Fruit fly (Drosophila melanogaster): ENCODE measurements around the gene baz.

Gene baz

dm6 chrX:17232642-17233041, 72.8 kb downstream of the baz start, which contains the start of gene f:
Gene f, plus strand, starts transcription at chrX:17232942.
- TF ChIP-seq Trl (optimal IDR thresholded peaks at IDR 0.05), result peak in 1 of 2 experiments; percentile 28
- no peak for TF ChIP-seq Trl (GFP tag; optimal IDR thresholded peaks at IDR 0.05)
- no peak for TF ChIP-seq Dfd (GFP tag; optimal IDR thresholded peaks at IDR 0.05)

dm6 chrX:17236468-17236867, 76.7 kb downstream of the baz start:
- TF ChIP-seq inv (GFP tag; IDR thresholded peaks at IDR 0.05; ENCODE audit: partially characterized antibody) (no peak), z (GFP tag; IDR thresholded peaks at IDR 0.05) (no peak), CG3726 (GFP tag; IDR thresholded peaks at IDR 0.05) (no peak), CG17385 (GFP tag; optimal IDR thresholded peaks at IDR 0.05) (no peak), Blimp-1 (GFP tag; optimal IDR thresholded peaks at IDR 0.05) (peak; percentile 68), CG7372 (GFP tag; IDR thresholded peaks at IDR 0.05) (no peak), CG9817 (tag; optimal IDR thresholded peaks at IDR 0.05) (no peak), oc (tag; optimal IDR thresholded peaks at IDR 0.05) (peak; percentile 90), Mrtf (GFP tag; IDR thresholded peaks at IDR 0.05) (no peak)

- peak; percentile 68 for TF ChIP-seq CG11504 (tag; optimal IDR thresholded peaks at IDR 0.05)
- TF ChIP-seq CG9437 (GFP tag; optimal IDR thresholded peaks at IDR 0.05), result peak; percentile 9
- no peak for TF ChIP-seq D19B (GFP tag; optimal IDR thresholded peaks at IDR 0.05)
- peak; percentile 23; the same call in 1 of the 2 replicates for TF ChIP-seq Ptx1 (GFP tag; IDR thresholded peaks at IDR 0.05)
- peak; percentile 14 for TF ChIP-seq CG14710 (tag; optimal IDR thresholded peaks at IDR 0.05)
- no peak for TF ChIP-seq kay (GFP tag; optimal IDR thresholded peaks at IDR 0.05)
- TF ChIP-seq CG5953 (GFP tag; IDR thresholded peaks at IDR 0.05), result no peak
- no peak for TF ChIP-seq prd (optimal IDR thresholded peaks at IDR 0.05)
- 0 out of 3 replicates have a peak, but pooled peaks have one; percentile 41 for TF ChIP-seq prd (GFP tag; IDR thresholded peaks at IDR 0.05)
- peak; percentile 0 for TF ChIP-seq ewg (GFP tag; optimal IDR thresholded peaks at IDR 0.05)
- TF ChIP-seq fd96Cb (tag; optimal IDR thresholded peaks at IDR 0.05), result peak; percentile 30
- no peak for TF ChIP-seq CG8765 (GFP tag; IDR thresholded peaks at IDR 0.05)
- TF ChIP-seq CG17802 (tag; optimal IDR thresholded peaks at IDR 0.05), result no peak
- no peak for TF ChIP-seq luna (GFP tag; optimal IDR thresholded peaks at IDR 0.05)
- TF ChIP-seq vfl (GFP tag; optimal IDR thresholded peaks at IDR 0.05), result no peak
- TF ChIP-seq CG7839 (tag; optimal IDR thresholded peaks at IDR 0.05), result peak; percentile 38
- TF ChIP-seq CG9817 (tag; optimal IDR thresholded peaks at IDR 0.05), result no peak
- TF ChIP-seq Blimp-1 (GFP tag; optimal IDR thresholded peaks at IDR 0.05), result peak; percentile 29
- TF ChIP-seq esg (GFP tag; conservative IDR thresholded peaks at IDR 0.05), result 0 out of 2 replicates have a peak, but pooled peaks have one; percentile 7
- TF ChIP-seq Oli (tag; optimal IDR thresholded peaks at IDR 0.05), result peak; percentile 47
- TF ChIP-seq lola (GFP tag; optimal IDR thresholded peaks at IDR 0.05), result peak in 1 of 3 experiments; percentile 26
- TF ChIP-seq nmo (GFP tag; optimal IDR thresholded peaks at IDR 0.05), result peak; percentile 24
- TF ChIP-seq grn (GFP tag; optimal IDR thresholded peaks at IDR 0.05), result no peak
- TF ChIP-seq Drgx (GFP tag; IDR thresholded peaks at IDR 0.05), result peak; percentile 65
- TF ChIP-seq CG12391 (tag; optimal IDR thresholded peaks at IDR 0.05), result peak; percentile 35
- peak; percentile 17 for TF ChIP-seq zen (tag; optimal IDR thresholded peaks at IDR 0.05)
- no peak for TF ChIP-seq CG10366 (GFP tag; IDR thresholded peaks at IDR 0.05)
- no peak for TF ChIP-seq Dp (GFP tag; optimal IDR thresholded peaks at IDR 0.05)
- peak; percentile 10 for TF ChIP-seq CG17829 (tag; optimal IDR thresholded peaks at IDR 0.05)
- no peak for TF ChIP-seq CG8924 (tag; optimal IDR thresholded peaks at IDR 0.05)
- TF ChIP-seq PHDP (tag; optimal IDR thresholded peaks at IDR 0.05), result peak; percentile 18
- TF ChIP-seq lmd (GFP tag; IDR thresholded peaks at IDR 0.05), result no peak
- TF ChIP-seq CG15073 (GFP tag; optimal IDR thresholded peaks at IDR 0.05), result no peak
- TF ChIP-seq NfI (GFP tag; optimal IDR thresholded peaks at IDR 0.05), result no peak
- TF ChIP-seq unpg (GFP tag; optimal IDR thresholded peaks at IDR 0.05), result peak; percentile 39
- TF ChIP-seq MBD-R2 (GFP tag; IDR thresholded peaks at IDR 0.05), result no peak
- TF ChIP-seq bigmax (GFP tag; optimal IDR thresholded peaks at IDR 0.05), result no peak
- TF ChIP-seq grau (tag; optimal IDR thresholded peaks at IDR 0.05), result peak; percentile 14
Observed at dm6 chrX:17237421-17237820, 77.6 kb downstream of the baz start.

Measured in whole organism, embryonic.